Fruit fly (Drosophila melanogaster) ovary, adult (tissue): ENCODE measurements around the gene CG16782.

ENCODE experiments used
- CG17801 ChIP-seq: fragments of 200-800 bp; optimal IDR thresholded peaks from 2 replicates; lab custom pipeline; 2019; ENCODE audit warnings: missing biosample characterization, mild to moderate bottlenecking, missing genetic modification characterization, moderate library complexity; ENCODE audit not compliant: partially characterized antibody

Gene CG16782

DNA sequence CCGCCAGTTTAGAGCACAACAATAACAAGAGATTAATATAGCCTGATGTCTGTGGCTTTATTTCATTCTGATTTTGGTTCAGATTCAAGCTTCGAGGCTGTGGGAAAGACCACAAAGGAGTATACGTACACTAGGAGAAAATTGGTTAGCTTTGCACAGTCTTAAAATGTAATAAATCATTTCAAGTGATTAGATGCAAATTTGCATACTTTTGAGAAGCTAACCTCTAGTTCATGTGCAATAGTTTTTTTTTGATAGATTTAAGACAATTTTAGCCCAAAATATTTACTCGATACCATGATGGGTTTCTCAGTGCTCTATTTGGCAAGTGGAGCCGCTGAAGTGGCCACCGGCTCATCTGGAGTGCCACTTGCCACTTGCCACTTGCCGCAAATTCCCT, 2.5 kb downstream of the CG16782 start:
- no peak for TF ChIP-seq CG17801 (GFP tag; lab: Kevin White, UChicago)

DNA sequence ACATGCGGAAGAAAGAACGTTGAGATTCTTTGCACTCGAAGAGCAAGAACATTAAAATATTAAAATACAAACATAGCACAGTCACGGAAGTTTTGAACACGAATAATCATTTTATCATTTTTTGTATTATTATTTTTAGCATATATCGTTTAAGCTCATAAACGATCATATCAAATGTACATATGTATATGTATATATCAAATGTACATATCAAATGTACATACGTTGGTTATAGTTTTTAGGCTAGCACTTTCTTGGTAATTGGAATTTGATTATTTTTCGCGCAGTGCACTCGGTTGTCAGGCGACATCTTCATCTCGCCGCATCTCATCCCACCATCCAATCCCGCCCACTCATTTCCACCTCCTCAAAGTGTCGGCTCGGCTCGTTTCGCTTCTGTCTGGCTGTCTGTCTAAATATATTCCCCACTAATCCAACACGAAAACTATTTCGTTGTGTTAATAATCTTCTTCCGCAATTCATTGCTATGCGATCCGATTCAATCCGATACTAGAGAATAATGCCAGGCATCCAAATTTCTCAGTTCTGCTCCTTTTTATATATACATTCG, 4.5 kb downstream of the CG16782 start:
- TF ChIP-seq CG17801 (GFP tag; lab: Kevin White, UChicago), result no peak

DNA sequence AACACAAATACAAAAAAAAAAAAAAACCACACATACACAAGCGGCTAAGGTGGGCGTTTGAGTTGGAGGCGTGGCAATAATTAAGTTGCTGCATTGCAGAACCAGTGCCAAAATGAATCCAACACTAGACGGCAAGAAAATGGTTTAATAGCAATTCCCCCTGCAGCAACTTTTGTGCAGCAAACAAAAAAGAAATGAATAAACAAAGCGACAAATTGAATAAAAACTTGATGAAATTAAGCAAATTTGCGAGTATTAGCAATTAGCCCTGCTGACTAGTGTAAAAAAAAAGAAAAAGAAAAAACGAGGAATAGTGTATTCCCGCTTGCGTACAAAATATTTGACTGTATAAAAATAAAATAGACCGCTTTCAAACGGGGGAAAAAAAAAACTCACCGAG, 5.3 kb downstream of the CG16782 start:
- no peak for TF ChIP-seq CG17801 (GFP tag; lab: Kevin White, UChicago)

DNA sequence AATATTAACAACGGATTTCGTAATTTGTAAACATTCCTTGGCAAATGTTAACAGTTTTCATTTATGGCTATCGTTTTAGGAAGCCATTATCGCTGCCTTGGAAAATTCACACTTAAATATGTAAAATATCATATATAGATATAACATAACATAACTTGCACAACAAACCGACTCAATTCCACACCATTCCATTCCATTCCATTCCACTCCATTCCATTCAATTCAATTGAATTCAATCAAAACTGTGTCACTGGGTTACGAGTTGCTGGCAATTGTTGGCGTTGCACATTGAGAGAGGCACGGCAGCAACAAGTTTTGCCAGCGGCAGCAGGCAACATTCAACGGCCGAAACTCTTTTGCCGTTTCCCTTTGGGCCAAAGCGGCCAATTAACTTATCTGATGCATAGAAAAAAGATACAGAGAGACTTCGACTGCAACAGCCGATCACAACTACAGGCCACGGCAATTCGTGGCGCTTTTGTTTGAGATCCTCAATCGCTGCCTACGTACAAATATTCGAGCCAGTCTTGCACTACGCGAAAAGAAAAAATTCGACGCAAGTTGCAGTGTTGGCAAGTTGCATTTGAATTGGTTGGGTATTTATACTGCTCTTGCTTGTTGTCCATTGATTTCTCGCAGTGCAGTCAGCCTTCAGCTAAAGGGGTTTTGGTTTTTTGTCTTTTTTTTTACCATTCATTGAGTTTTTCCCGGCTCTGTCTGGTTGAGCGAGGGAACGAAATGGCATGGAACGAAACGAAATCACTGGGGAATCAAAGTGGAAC, 6.8 kb downstream of the CG16782 start:
- no peak for TF ChIP-seq CG17801 (GFP tag; lab: Kevin White, UChicago)

DNA sequence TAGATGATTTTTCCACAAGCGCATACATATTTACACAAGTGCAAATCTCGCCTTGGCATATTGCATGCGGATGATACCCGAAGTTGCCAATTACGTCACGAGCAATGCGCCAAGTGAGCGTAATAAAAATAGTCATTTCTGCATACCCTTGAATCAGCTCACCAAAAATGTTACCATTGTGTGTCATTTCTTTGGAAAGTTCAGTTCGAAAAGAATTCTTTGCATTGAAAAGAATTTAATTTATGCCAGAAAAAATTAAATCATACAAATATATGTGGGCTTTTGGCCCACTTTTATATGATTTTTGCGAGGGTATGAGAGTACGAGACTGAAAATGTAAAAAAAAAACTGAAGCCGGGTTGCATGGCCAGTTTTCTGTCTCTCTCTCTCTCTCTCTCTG, 8.1 kb downstream of the CG16782 start:
- TF ChIP-seq CG17801 (GFP tag; lab: Kevin White, UChicago), result no peak

DNA sequence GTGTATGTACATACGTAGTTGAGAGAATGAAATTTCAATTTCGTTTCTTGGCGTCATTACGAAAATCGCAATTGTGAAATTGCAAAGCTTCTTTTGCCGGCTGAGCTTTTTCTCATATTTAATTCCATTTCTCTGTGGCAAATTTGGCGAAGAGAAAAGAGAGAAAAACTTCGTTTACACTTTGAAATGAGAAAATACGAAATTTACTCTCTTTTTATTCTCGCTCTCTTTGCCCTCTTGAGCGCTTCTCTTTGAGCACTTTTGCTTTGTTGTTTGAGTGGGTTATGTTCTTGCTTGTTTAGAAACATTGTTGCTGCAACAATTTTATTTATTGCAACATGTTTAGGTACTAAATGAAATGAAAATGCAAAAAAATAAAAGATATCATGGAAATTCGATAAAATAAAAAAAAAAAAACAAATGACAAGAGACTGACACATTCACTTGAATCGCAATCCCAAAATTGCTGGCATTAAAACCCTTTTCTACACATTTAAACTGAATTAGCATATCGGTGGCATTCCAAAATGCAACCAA, 8.7 kb downstream of the CG16782 start:
- no peak for TF ChIP-seq CG17801 (GFP tag; lab: Kevin White, UChicago)

DNA sequence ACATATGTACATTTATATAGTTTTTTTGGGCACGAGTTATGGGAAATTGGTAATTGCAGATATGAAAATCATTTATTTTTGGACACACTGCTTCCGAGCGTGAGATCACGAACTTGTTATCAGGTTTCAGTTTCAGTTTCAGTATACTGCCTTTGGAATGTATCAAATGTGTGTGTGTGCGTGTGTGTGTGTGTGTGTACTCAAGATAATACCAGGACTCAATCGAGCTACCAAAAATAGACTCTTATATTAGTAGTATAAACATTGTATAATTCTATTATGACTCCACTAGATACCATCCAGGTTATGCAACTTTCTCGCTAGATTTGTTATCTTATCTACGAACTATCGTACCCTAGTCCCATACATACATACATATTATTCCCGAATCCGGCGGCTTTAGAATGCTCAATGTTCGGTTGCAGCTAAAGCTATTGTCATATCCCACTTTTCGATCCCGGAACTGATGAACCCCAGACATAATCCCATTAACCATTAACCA, 11.1 kb downstream of the CG16782 start, which contains the start of gene CG12535:
CG12535 (minus strand) TSS at position 51 of the 502 bp plus-strand sequence.
- TF ChIP-seq CG17801 (GFP tag; lab: Kevin White, UChicago), result no peak

DNA sequence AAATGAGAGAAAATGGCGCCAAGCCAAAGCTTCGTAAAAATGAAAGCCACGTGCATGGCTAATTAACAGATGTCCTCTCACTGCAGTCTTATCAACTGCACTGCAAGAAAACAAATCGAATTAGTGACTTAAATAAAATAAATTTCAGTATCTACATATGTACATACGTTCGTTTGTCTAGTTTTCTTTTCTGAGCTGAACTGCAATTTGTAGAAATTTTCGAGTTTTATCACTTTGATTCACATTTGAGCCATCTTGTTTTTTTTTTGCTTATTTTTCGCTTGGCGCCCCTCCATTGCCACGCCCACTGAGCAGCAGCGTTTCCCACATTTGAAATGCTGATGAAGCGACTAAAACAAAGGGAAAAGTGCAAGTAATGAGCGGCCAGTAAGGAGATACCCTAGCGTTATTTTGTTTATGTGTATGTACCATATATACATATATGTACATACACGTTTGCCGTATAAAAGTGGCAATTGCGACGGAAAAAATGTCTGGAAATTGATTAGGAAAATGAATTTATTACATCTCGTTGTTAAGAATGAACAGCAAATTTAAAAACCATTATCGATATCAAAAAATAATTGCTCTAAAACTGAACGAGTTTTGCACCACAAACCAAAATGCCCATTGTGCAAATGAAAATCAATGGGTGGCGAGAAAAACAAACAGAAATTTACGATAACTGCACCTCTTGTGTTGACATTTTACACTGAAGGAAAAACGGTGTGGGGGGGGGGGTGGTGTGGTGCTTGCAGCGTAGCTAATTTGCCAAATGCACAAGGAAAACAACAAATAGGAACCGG, 12.1 kb downstream of the CG16782 start:
- peak; percentile 64 for TF ChIP-seq CG17801 (GFP tag; lab: Kevin White, UChicago)

DNA sequence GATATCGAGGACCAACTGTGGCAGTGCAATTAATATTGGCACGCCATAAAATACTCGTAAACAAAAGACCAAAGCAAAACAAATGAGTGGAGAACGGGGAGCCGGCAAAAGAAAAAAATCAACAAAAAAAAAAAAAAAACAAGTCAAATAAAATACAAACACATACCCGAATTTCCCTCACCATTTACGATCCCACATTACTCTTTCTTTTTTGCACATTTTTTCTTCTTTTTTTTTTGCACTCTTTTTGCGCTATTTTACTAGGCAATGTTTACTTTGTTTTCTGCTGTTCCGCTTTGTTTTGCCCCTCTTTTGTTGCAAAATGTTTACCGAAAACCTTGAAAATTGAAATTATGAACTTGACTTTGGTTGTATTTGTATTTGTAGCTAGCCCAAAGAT, 13.4 kb downstream of the CG16782 start:
- TF ChIP-seq CG17801 (GFP tag; lab: Kevin White, UChicago), result peak; percentile 81

DNA sequence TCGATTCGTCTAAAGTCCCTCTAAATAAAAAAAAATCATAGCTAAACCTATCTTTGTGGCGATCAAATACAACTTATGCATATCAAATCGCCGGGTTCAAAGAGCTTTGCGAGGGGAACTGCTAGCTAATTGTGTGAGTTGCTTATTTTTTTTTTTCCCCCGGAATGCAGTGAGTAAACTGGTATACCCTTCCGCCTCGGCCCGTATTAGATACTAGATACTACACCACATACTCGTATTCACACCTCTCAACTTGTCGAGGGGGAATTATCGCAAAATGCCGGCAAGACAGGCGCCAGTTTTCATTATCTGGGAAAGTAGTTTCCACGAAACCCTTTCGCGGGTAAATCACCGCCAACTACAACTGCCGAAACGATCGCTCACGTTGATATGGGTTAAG, 13.9 kb downstream of the CG16782 start:
- TF ChIP-seq CG17801 (GFP tag; lab: Kevin White, UChicago), result no peak

DNA sequence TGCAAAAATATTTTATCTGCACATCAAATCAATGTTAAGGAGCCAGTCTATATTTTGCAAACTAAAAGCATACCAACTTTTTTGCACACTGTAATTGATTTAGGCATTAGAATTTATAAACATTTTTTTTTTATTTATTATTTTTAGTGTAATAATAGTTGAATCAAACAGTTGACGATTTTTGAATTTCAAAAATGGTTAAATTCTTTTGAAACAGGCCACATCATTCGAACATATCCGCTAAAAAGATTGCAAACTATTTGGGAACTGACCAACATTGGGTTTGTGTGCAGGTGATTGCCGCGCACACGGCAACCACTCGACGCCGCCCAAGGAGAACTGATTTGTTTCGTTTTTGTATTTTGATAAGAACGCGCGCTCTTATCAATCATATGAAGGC, 15.2 kb downstream of the CG16782 start:
- TF ChIP-seq CG17801 (GFP tag; lab: Kevin White, UChicago), result no peak

DNA sequence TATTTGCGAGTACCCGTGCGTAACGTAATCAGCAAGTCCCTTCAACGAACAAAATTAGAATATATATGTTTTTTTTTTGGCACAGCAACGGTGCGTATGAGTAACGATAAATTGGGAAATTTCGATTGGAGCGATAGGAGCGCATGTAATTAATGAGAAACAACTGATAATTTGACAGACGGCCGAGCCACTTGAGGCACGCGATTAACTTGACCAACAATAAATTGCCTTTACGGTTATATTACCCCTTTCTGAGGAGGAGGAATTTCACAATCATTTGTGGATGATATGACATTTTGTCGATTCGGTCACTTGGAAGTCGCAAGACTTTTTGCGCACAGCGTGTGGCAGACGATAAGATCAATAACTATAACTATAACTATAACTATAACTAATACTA, 16.1 kb downstream of the CG16782 start:
- no peak for TF ChIP-seq CG17801 (GFP tag; lab: Kevin White, UChicago)

DNA sequence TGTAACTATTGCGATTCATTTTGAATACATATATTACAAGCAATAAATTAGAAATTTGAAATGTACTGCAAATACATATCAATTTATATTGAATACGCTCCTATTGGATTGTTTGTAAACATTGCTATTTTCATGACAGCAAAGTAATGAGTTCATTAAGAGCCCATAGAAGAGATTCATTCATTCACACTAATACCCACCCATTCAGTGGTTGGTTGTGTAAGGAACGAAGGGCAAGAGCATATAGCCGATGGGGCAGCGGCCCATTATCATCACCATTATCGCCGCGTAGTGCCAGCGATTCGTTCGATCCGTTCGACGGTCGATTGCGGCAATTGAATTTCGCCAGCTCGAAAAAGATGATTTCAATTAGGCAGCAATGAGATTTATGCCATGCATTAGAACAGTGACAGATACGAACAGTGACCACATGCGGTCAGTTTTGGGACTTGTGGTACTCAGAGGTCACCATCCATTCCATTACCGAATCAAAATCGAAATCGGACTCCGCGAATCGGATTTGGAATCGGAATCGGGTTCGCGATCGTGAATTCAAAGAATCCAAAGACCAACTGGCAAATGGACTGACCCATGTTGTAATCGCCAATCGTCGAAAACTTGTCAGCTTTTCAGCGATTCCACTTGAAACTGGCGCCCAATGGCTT, 17.4 kb downstream of the CG16782 start:
- TF ChIP-seq CG17801 (GFP tag; lab: Kevin White, UChicago), result no peak

DNA sequence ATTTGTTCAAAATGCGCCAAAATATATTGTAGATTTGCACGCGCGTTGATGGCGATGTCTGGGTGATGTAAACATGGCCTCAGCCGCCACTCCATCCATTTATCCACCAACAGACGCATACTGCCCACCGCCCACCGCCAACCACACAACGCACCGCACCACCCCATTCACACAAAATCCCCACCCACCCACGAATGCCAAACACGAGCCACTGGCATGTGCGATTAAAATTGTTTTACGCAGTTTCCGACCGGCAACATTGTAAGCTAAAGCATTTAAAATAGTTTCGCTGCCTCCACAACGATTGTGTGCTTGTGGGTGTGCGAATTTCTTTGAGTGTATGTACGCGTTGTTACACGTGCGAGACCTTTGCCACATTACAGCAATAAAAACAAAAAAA, 19.5 kb downstream of the CG16782 start:
- no peak for TF ChIP-seq CG17801 (GFP tag; lab: Kevin White, UChicago)
